Fruit fly (Drosophila melanogaster): ENCODE results near the gene CIAPIN1.

DNA sequence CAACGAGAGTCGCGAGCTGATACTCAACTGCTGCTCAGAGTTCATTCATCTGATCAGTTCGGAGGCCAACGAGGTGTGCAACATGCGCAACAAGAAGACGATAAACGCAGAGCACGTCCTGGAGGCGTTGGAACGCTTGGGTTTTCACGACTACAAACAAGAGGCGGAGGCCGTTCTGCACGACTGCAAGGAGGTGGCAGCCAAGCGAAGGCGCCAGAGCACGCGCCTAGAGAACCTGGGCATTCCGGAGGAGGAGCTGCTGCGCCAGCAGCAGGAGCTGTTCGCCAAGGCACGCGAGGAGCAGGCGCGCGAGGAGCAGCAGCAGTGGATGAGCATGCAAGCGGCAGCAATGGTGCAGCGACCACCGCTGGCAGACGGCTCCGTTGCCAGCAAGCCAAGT lies 30.6 kb downstream of the CIAPIN1 start:
- no peak for TF ChIP-seq CG8478 (optimal IDR thresholded peaks at IDR 0.05)
- TF ChIP-seq CTCF (optimal IDR thresholded peaks at IDR 0.05): no peak
